Worm (Caenorhabditis elegans): Measurements from ENCODE around the gene cal-4.

ce11 chrIV:10507586-10507985, 13.6 kb upstream of the cal-4 start:
- TF ChIP-seq lir-3 (tag; optimal IDR thresholded peaks at IDR 0.05; ENCODE audit: poor library complexity) (no peak), elt-3 (tag; optimal IDR thresholded peaks at IDR 0.05) (no peak), F16B12.6 (tag; optimal IDR thresholded peaks at IDR 0.05) (no peak), pag-3 (tag; optimal IDR thresholded peaks at IDR 0.05; ENCODE audit: borderline replicate concordance, insufficient read depth) (no peak), tbx-2 (tag; optimal IDR thresholded peaks at IDR 0.05) (peak; percentile 32), nhr-11 (tag; optimal IDR thresholded peaks at IDR 0.05) (no peak), nhr-12 (tag; optimal IDR thresholded peaks at IDR 0.05) (no peak), jun-1 (tag; optimal IDR thresholded peaks at IDR 0.05) (no peak), unc-62 (GFP tag; optimal IDR thresholded peaks at IDR 0.05) (no peak), ces-1 (GFP tag; optimal IDR thresholded peaks at IDR 0.05) (no peak), nhr-19 (GFP tag; conservative IDR thresholded peaks at IDR 0.05) (no peak), ama-1 (optimal IDR thresholded peaks at IDR 0.05) (no peak), snpc-4 (tag; optimal IDR thresholded peaks at IDR 0.05) (no peak), fos-1 (tag; optimal IDR thresholded peaks at IDR 0.05) (no peak)
